Worm (Caenorhabditis elegans) whole organism, L3 larva: ENCODE results near the gene srh-270.

Source experiments
- aly-2 ChIP-seq: fragments of 150-350 bp; optimal IDR thresholded peaks from 2 replicates; lab custom pipeline; 2014; ENCODE audit warnings: missing biosample characterization, missing genetic modification characterization
- ama-1 ChIP-seq: fragments of 150-350 bp; optimal IDR thresholded peaks from 2 replicates; lab custom pipeline; 2018
- egl-27 ChIP-seq: sonication (generic microtip); optimal IDR thresholded peaks from 4 replicates; lab custom pipeline; 2017; ENCODE audit warnings: missing biosample characterization, missing genetic modification reagents, missing genetic modification characterization
- nhr-237 ChIP-seq: fragments of 150-350 bp; optimal IDR thresholded peaks from 2 replicates; lab custom pipeline; 2014; ENCODE audit warnings: missing biosample characterization, missing genetic modification characterization
- nhr-67 ChIP-seq: fragments of 150-350 bp; optimal IDR thresholded peaks from 2 replicates; lab custom pipeline; 2014; ENCODE audit warnings: missing biosample characterization, missing genetic modification characterization
- snpc-4 ChIP-seq: fragments of 150-350 bp; optimal IDR thresholded peaks from 2 replicates; lab custom pipeline; 2014; ENCODE audit warnings: missing biosample characterization, missing genetic modification characterization
- tbx-2 ChIP-seq: sonication (generic microtip); optimal IDR thresholded peaks from 2 replicates; lab custom pipeline; 2016; ENCODE audit warnings: mild to moderate bottlenecking, missing genetic modification characterization, missing compliant biosample characterization
- ztf-11 ChIP-seq: fragments of 150-350 bp; optimal IDR thresholded peaks from 2 replicates; lab custom pipeline; 2014; ENCODE audit warnings: missing biosample characterization, missing genetic modification characterization

DNA sequence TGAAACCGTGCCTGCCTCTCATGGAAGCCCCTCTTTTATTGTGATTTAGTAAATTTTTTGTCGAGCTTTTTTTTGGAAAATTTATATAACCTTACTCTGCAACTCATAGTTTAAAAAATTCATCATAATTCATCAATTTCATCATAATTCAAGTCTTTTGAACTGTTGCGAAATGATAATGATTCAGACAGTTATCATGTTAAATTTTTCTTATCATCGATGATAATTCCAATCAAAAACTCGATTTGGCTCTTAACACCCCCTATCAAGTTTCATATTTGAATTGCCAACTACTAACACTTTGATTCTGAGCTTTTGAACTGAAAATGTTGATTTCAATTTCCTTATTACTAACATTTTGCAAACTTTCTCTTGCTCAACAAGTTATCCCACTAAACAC lies 51.2 kb downstream of the srh-270 start, which contains the start of gene F54E2.1:
- TF ChIP-seq aly-2 = no peak
- TF ChIP-seq ztf-11 = no peak
- no peak for TF ChIP-seq egl-27 (tag; lab: Kevin White, UChicago)
- TF ChIP-seq tbx-2 (tag; lab: Kevin White, UChicago) = no peak
- TF ChIP-seq snpc-4 (tag; lab: Kevin White, UChicago) = no peak
- no peak for TF ChIP-seq nhr-237 (tag; lab: Kevin White, UChicago)
- no peak for TF ChIP-seq nhr-67 (tag; lab: Kevin White, UChicago)
- TF ChIP-seq ama-1 = no peak
